Worm (Caenorhabditis elegans) whole organism, early embryonic: ENCODE measurements around the gene ZK938.3.

Experiments used
- F13C5.2 ChIP-seq: sonication (generic microtip); optimal IDR thresholded peaks from 2 replicates; lab custom pipeline; 2017; ENCODE audit warnings: mild to moderate bottlenecking, missing genetic modification characterization, inconsistent platforms, missing compliant biosample characterization
- ama-1 ChIP-seq: fragments of 150-350 bp; optimal IDR thresholded peaks from 2 replicates; lab custom pipeline; 2014
- ceh-13 ChIP-seq: fragments of 200-800 bp; sonication (Bioruptor generic); optimal IDR thresholded peaks from 2 replicates; lab custom pipeline; 2018; ENCODE audit warnings: mild to moderate bottlenecking, missing genetic modification characterization, missing compliant biosample characterization
- ceh-36 ChIP-seq: sonication (generic microtip); optimal IDR thresholded peaks from 2 replicates; lab custom pipeline; 2016; ENCODE audit warnings: missing genetic modification characterization, inconsistent platforms, missing compliant biosample characterization
- flt-1 ChIP-seq: fragments of 200-800 bp; sonication (Bioruptor generic); IDR thresholded peaks from 2 replicates; pipeline ENCODE4 v1.3.6; 2022; ENCODE audit warnings: missing genetic modification characterization, missing compliant biosample characterization
- hnd-1 ChIP-seq: sonication (generic microtip); optimal IDR thresholded peaks from 2 replicates; lab custom pipeline; 2016; ENCODE audit warnings: missing genetic modification characterization, missing compliant biosample characterization
- pes-1 ChIP-seq: fragments of 200-800 bp; sonication (Bioruptor generic); IDR thresholded peaks from 2 replicates; pipeline ENCODE4 v1.3.6; 2022; ENCODE audit warnings: missing genetic modification reagents, missing genetic modification characterization, missing compliant biosample characterization
- scrt-1 ChIP-seq: fragments of 200-800 bp; sonication (Bioruptor generic); IDR thresholded peaks from 2 replicates; pipeline ENCODE4 v1.3.6; 2022; ENCODE audit warnings: missing genetic modification characterization, missing compliant biosample characterization
- sea-1 ChIP-seq: fragments of 200-800 bp; sonication (Bioruptor generic); conservative IDR thresholded peaks from 2 replicates; pipeline ENCODE4 v1.3.6; 2022; ENCODE audit warnings: missing genetic modification characterization, missing compliant biosample characterization
- tra-4 ChIP-seq: sonication (generic microtip); optimal IDR thresholded peaks from 2 replicates; lab custom pipeline; 2017; ENCODE audit warnings: missing genetic modification characterization, missing compliant biosample characterization

- TF ChIP-seq F13C5.2 (no peak), sea-1 (GFP tag; lab: Robert Waterston, UW) (no peak), pes-1 (GFP tag; lab: Robert Waterston, UW) (no peak), flt-1 (no peak), ama-1 (lab: Kevin White, UChicago) (no peak), ceh-36 (no peak), tra-4 (no peak), scrt-1 (no peak), hnd-1 (tag; lab: Kevin White, UChicago) (no peak), ceh-13 (no peak)
Measured at ce11 chrII:9781842-9782241, 51.9 kb downstream of the ZK938.3 start, which contains the start of gene cyp-13A1.
